Worm (Caenorhabditis elegans) whole organism, early embryonic: ENCODE measurements around the gene snap-1.

ENCODE experiments used
- B0310.2 ChIP-seq: sonication (generic microtip); optimal IDR thresholded peaks from 2 replicates; lab custom pipeline; 2016; ENCODE audit warnings: mild to moderate bottlenecking, missing genetic modification characterization, missing compliant biosample characterization
- F13C5.2 ChIP-seq: sonication (generic microtip); optimal IDR thresholded peaks from 2 replicates; lab custom pipeline; 2017; ENCODE audit warnings: mild to moderate bottlenecking, missing genetic modification characterization, inconsistent platforms, missing compliant biosample characterization
- ama-1 ChIP-seq: fragments of 150-350 bp; optimal IDR thresholded peaks from 2 replicates; lab custom pipeline; 2014
- ceh-36 ChIP-seq: sonication (generic microtip); optimal IDR thresholded peaks from 2 replicates; lab custom pipeline; 2016; ENCODE audit warnings: missing genetic modification characterization, inconsistent platforms, missing compliant biosample characterization
- hnd-1 ChIP-seq: sonication (generic microtip); optimal IDR thresholded peaks from 2 replicates; lab custom pipeline; 2016; ENCODE audit warnings: missing genetic modification characterization, missing compliant biosample characterization
- scrt-1 ChIP-seq: fragments of 200-800 bp; sonication (Bioruptor generic); IDR thresholded peaks from 2 replicates; pipeline ENCODE4 v1.3.6; 2022; ENCODE audit warnings: missing genetic modification characterization, missing compliant biosample characterization
- tbx-37 ChIP-seq: fragments of 200-800 bp; sonication (Bioruptor generic); conservative IDR thresholded peaks from 2 replicates; pipeline ENCODE4 v1.3.6; 2022; ENCODE audit warnings: missing genetic modification reagents, missing genetic modification characterization, missing compliant biosample characterization
- tra-4 ChIP-seq: sonication (generic microtip); optimal IDR thresholded peaks from 2 replicates; lab custom pipeline; 2017; ENCODE audit warnings: missing genetic modification characterization, missing compliant biosample characterization

DNA sequence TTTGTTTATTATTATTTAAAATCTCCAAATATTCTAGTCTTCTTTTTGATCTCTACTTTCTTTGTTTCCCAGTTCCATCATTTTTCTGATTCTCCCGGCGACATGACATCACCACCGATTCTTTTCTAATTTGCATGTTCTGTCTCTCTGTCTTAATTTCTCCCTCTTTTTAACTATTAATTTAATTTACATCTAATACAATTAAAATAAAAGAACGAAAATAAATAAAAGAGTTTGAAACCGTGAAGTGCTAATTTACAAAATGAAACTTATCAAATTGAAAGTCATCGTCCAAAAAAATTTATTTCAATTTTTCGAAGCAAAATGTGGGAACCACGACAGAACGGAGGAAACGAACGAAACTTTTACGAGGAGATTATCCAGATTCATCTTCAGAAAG lies 29.2 kb downstream of the snap-1 start, which contains the start of gene F20D6.6:
- TF ChIP-seq ceh-36 (tag; lab: Kevin White, UChicago) (no peak), ama-1 (lab: Kevin White, UChicago) (no peak), tbx-37 (GFP tag; lab: Robert Waterston, UW) (no peak), hnd-1 (tag; lab: Kevin White, UChicago) (no peak), F13C5.2 (tag; lab: Kevin White, UChicago) (no peak), scrt-1 (GFP tag; lab: Robert Waterston, UW) (no peak), tra-4 (tag; lab: Kevin White, UChicago) (no peak), B0310.2 (tag; lab: Kevin White, UChicago) (no peak)
